ENCODE assay signal across 5 fruit fly cellular contexts in the genomic region with DNA sequence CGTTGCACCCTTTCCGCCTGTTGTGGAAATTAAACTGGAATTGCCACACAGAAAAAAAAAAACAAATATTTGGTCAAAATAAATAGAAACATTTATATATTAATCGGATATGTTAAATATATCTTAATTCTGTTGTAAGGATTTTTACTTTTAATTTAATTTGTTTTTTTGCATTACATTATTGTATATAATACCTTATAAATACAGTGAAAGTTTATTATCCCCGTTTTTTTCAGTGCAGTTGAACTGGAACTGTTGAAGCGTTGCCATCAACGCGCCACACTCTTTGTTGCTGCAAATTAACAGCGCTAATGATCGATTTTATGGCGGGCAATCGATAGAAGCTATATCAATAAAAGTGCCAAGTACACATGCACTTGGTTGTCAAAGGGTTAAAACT.
TF ChIP-seq lines count a peak whose summit lies in the region.

No protein-coding gene starts in this region.

- TF ChIP-seq CTCF in whole organism, embryonic (GFP tag; optimal IDR thresholded peaks at IDR 0.05; lab: Kevin White, UChicago) = no peak

TF ChIP-seq in whole organism, adult, 20 proteins besides CTCF, POLR2A, EP300 and RAD21:
- TF ChIP-seq CG12768 (GFP tag; optimal IDR thresholded peaks at IDR 0.05; lab: Kevin White, UChicago) (no peak), toe (GFP tag; optimal IDR thresholded peaks at IDR 0.05; lab: Kevin White, UChicago) (peak; percentile 10), CG5204 (GFP tag; optimal IDR thresholded peaks at IDR 0.05; lab: Kevin White, UChicago) (peak; percentile 24), cnc (optimal IDR thresholded peaks at IDR 0.05; lab: Kevin White, UChicago) (no peak), kay (GFP tag; lab: Kevin White, UChicago; ENCODE audit: borderline replicate concordance) (peak; percentile 10), CG7045 (GFP tag; optimal IDR thresholded peaks at IDR 0.05; lab: Kevin White, UChicago) (peak; percentile 13), Mnt (GFP tag; optimal IDR thresholded peaks at IDR 0.05; lab: Kevin White, UChicago) (no peak), CG33017 (tag; optimal IDR thresholded peaks at IDR 0.05; lab: Kevin White, UChicago) (peak; percentile 62)

TF ChIP-seq in whole organism, embryonic, 481 proteins besides CTCF, POLR2A, EP300 and RAD21 (continues in another document):
- TF ChIP-seq CG12236 (GFP tag; optimal IDR thresholded peaks at IDR 0.05; lab: Kevin White, UChicago) (no peak), Abd-B (GFP tag; optimal IDR thresholded peaks at IDR 0.05; lab: Kevin White, UChicago) (no peak), CHES-1-like (GFP tag; optimal IDR thresholded peaks at IDR 0.05; lab: Kevin White, UChicago) (no peak), MBD-R2 (GFP tag; IDR thresholded peaks at IDR 0.05; lab: Robert Waterston, UW) (no peak), lola (GFP tag; optimal IDR thresholded peaks at IDR 0.05; lab: Kevin White, UChicago) (peak in 1 of 3 experiments; percentile 23), Rx (GFP tag; IDR thresholded peaks at IDR 0.05; lab: Robert Waterston, UW) (no peak), trem (tag; optimal IDR thresholded peaks at IDR 0.05; lab: Kevin White, UChicago) (no peak), CG15479 (GFP tag; optimal IDR thresholded peaks at IDR 0.05; lab: Kevin White, UChicago) (no peak), Spps (tag; optimal IDR thresholded peaks at IDR 0.05; lab: Kevin White, UChicago) (no peak), CG31441 (GFP tag; IDR thresholded peaks at IDR 0.05; lab: Robert Waterston, UW) (0 out of 2 replicates have a peak, but pooled peaks have one; percentile 16), CG1792 (GFP tag; optimal IDR thresholded peaks at IDR 0.05; lab: Kevin White, UChicago) (no peak), CG31365 (tag; optimal IDR thresholded peaks at IDR 0.05; lab: Kevin White, UChicago) (no peak), CG32767 (GFP tag; IDR thresholded peaks at IDR 0.05; lab: Robert Waterston, UW) (no peak), Blimp-1 (GFP tag; optimal IDR thresholded peaks at IDR 0.05; lab: Kevin White, UChicago) (peak; percentile 17), CG10979 (tag; optimal IDR thresholded peaks at IDR 0.05; lab: Kevin White, UChicago) (peak; percentile 47), Adf1 (GFP tag; IDR thresholded peaks at IDR 0.05; lab: Robert Waterston, UW) (no peak), CG3163 (GFP tag; optimal IDR thresholded peaks at IDR 0.05; lab: Kevin White, UChicago) (no peak), Neu2 (GFP tag; optimal IDR thresholded peaks at IDR 0.05; lab: Kevin White, UChicago; ENCODE audit: borderline replicate concordance) (no peak), ranshi (GFP tag; IDR thresholded peaks at IDR 0.05; lab: Robert Waterston, UW) (0 out of 2 replicates have a peak, but pooled peaks have one; percentile 20)

TF ChIP-seq in whole organism, prepupa, 60 proteins besides CTCF, POLR2A, EP300 and RAD21 (continues in another document):
- TF ChIP-seq CG6276 (GFP tag; optimal IDR thresholded peaks at IDR 0.05; lab: Kevin White, UChicago) (peak; percentile 8), Sox15 (GFP tag; optimal IDR thresholded peaks at IDR 0.05; lab: Kevin White, UChicago) (no peak), achi (GFP tag; optimal IDR thresholded peaks at IDR 0.05; lab: Kevin White, UChicago) (peak; percentile 43), acj6 (GFP tag; optimal IDR thresholded peaks at IDR 0.05; lab: Kevin White, UChicago) (peak; percentile 19), CG6792 (GFP tag; optimal IDR thresholded peaks at IDR 0.05; lab: Kevin White, UChicago) (peak; percentile 29), Smox (GFP tag; optimal IDR thresholded peaks at IDR 0.05; lab: Kevin White, UChicago) (peak; percentile 47), salr (GFP tag; optimal IDR thresholded peaks at IDR 0.05; lab: Kevin White, UChicago) (no peak), CG32006 (GFP tag; optimal IDR thresholded peaks at IDR 0.05; lab: Kevin White, UChicago) (peak; percentile 49), CG1621 (tag; optimal IDR thresholded peaks at IDR 0.05; lab: Kevin White, UChicago) (no peak), Hr39 (GFP tag; optimal IDR thresholded peaks at IDR 0.05; lab: Kevin White, UChicago) (no peak), Met (GFP tag; optimal IDR thresholded peaks at IDR 0.05; lab: Kevin White, UChicago) (peak; percentile 14), cyc (GFP tag; optimal IDR thresholded peaks at IDR 0.05; lab: Kevin White, UChicago) (peak; percentile 2), OdsH (GFP tag; optimal IDR thresholded peaks at IDR 0.05; lab: Kevin White, UChicago) (peak; percentile 29), CG8319 (GFP tag; optimal IDR thresholded peaks at IDR 0.05; lab: Kevin White, UChicago) (peak; percentile 12), CG11902 (GFP tag; optimal IDR thresholded peaks at IDR 0.05; lab: Kevin White, UChicago) (no peak), CG3919 (GFP tag; optimal IDR thresholded peaks at IDR 0.05; lab: Kevin White, UChicago) (peak; percentile 50), CG10669 (GFP tag; optimal IDR thresholded peaks at IDR 0.05; lab: Kevin White, UChicago) (peak; percentile 16), CG8119 (GFP tag; IDR thresholded peaks at IDR 0.05; lab: Robert Waterston, UW) (peak; percentile 64), Eip78C (GFP tag; lab: Kevin White, UChicago) (peak; percentile 86), CG11294 (GFP tag; IDR thresholded peaks at IDR 0.05; lab: Robert Waterston, UW) (no peak), CG6808 (GFP tag; optimal IDR thresholded peaks at IDR 0.05; lab: Kevin White, UChicago) (peak; percentile 23)

TF ChIP-seq in whole organism, pupa, 21 proteins besides CTCF, POLR2A, EP300 and RAD21:
- TF ChIP-seq CG14655 (GFP tag; optimal IDR thresholded peaks at IDR 0.05; lab: Kevin White, UChicago) (peak; percentile 48), CG12605 (GFP tag; IDR thresholded peaks at IDR 0.05; lab: Robert Waterston, UW) (no peak), CG8159 (tag; optimal IDR thresholded peaks at IDR 0.05; lab: Kevin White, UChicago) (peak; percentile 50), CG13204 (GFP tag; optimal IDR thresholded peaks at IDR 0.05; lab: Kevin White, UChicago) (no peak), Pif1B (GFP tag; optimal IDR thresholded peaks at IDR 0.05; lab: Kevin White, UChicago) (peak; percentile 34), CG8301 (tag; optimal IDR thresholded peaks at IDR 0.05; lab: Kevin White, UChicago) (peak; percentile 38), CG4496 (GFP tag; IDR thresholded peaks at IDR 0.05; lab: Robert Waterston, UW) (no peak), CG32121 (GFP tag; IDR thresholded peaks at IDR 0.05; lab: Robert Waterston, UW) (no peak), CG15710 (tag; optimal IDR thresholded peaks at IDR 0.05; lab: Kevin White, UChicago) (peak; percentile 40), Ets98B (GFP tag; IDR thresholded peaks at IDR 0.05; lab: Robert Waterston, UW) (no peak), CG10348 (GFP tag; IDR thresholded peaks at IDR 0.05; lab: Robert Waterston, UW) (no peak), EcR (GFP tag; optimal IDR thresholded peaks at IDR 0.05; lab: Kevin White, UChicago) (no peak), gl (tag; optimal IDR thresholded peaks at IDR 0.05; lab: Kevin White, UChicago) (no peak), CG34367 (tag; optimal IDR thresholded peaks at IDR 0.05; lab: Kevin White, UChicago) (no peak), D1 (tag; optimal IDR thresholded peaks at IDR 0.05; lab: Kevin White, UChicago) (no peak), Pif1A (GFP tag; optimal IDR thresholded peaks at IDR 0.05; lab: Kevin White, UChicago) (peak; percentile 5), CG9948 (tag; optimal IDR thresholded peaks at IDR 0.05; lab: Kevin White, UChicago) (peak; percentile 20), rn (GFP tag; IDR thresholded peaks at IDR 0.05; lab: Robert Waterston, UW) (no peak), Snoo (tag; optimal IDR thresholded peaks at IDR 0.05; lab: Kevin White, UChicago) (no peak), fd96Ca (GFP tag; IDR thresholded peaks at IDR 0.05; lab: Robert Waterston, UW) (no peak), CG17806 (tag; optimal IDR thresholded peaks at IDR 0.05; lab: Kevin White, UChicago) (peak; percentile 33)
TF ChIP-seq in whole organism, pupa: peak in this region for 8.

TF ChIP-seq in whole organism, wandering third instar larva, 38 proteins besides CTCF, POLR2A, EP300 and RAD21:
- TF ChIP-seq fru (GFP tag; optimal IDR thresholded peaks at IDR 0.05; lab: Kevin White, UChicago) (no peak), foxo (GFP tag; optimal IDR thresholded peaks at IDR 0.05; lab: Kevin White, UChicago) (no peak), Sp1 (GFP tag; optimal IDR thresholded peaks at IDR 0.05; lab: Kevin White, UChicago) (peak; percentile 15), Hnf4 (GFP tag; optimal IDR thresholded peaks at IDR 0.05; lab: Kevin White, UChicago) (no peak), brk (GFP tag; optimal IDR thresholded peaks at IDR 0.05; lab: Kevin White, UChicago) (no peak), h (GFP tag; optimal IDR thresholded peaks at IDR 0.05; lab: Kevin White, UChicago) (peak; percentile 15), CG32264 (GFP tag; optimal IDR thresholded peaks at IDR 0.05; lab: Kevin White, UChicago) (no peak), CrebA (GFP tag; optimal IDR thresholded peaks at IDR 0.05; lab: Kevin White, UChicago; ENCODE audit: borderline replicate concordance) (no peak), pan (optimal IDR thresholded peaks at IDR 0.05; lab: Kevin White, UChicago) (no peak), dl (GFP tag; optimal IDR thresholded peaks at IDR 0.05; lab: Kevin White, UChicago; ENCODE audit: insufficient read depth in 1 of 2, partially characterized antibody in 2 of 2) (no peak), dsf (GFP tag; optimal IDR thresholded peaks at IDR 0.05; lab: Kevin White, UChicago; ENCODE audit: borderline replicate concordance) (no peak), tai (GFP tag; optimal IDR thresholded peaks at IDR 0.05; lab: Kevin White, UChicago) (no peak), Abd-B (GFP tag; optimal IDR thresholded peaks at IDR 0.05; lab: Kevin White, UChicago) (no peak), Mio (GFP tag; optimal IDR thresholded peaks at IDR 0.05; lab: Kevin White, UChicago) (no peak), lola (GFP tag; optimal IDR thresholded peaks at IDR 0.05; lab: Kevin White, UChicago) (no peak), Myc (optimal IDR thresholded peaks at IDR 0.05; lab: Kevin White, UChicago) (no peak)
TF ChIP-seq in whole organism, wandering third instar larva: peak in this region for 2.
